Fruit fly (Drosophila melanogaster): Measurements from ENCODE around the gene chico.
A peak's percentile ranks its signal among the peaks of the same experiment; 100 is the strongest.

The chico gene

DNA sequence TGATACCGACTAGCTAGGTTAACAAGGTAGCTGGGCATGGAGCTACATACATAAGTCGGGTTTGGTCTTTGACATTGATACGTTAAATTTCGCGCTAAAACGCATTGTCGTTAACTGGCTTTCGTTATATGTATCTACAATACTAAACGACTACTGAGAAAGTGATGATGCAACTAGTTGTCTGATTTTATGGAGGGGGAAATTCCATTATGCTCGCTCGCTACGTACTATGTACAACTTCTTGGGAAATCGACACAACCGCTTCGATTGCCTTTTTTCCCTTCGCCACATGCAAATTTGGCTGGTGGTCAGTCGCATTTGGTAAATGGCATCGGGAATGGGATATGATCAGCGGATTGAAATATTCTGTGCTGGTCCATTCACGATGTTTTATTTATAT lies 26.9 kb downstream of the chico start:
- no peak for TF ChIP-seq Snoo (tag; optimal IDR thresholded peaks at IDR 0.05)
- no peak for TF ChIP-seq CG8301 (tag; optimal IDR thresholded peaks at IDR 0.05)
- no peak for TF ChIP-seq CG8159 (tag; optimal IDR thresholded peaks at IDR 0.05)
- no peak for TF ChIP-seq CG34367 (tag; optimal IDR thresholded peaks at IDR 0.05)
- no peak for TF ChIP-seq CG32121 (GFP tag; IDR thresholded peaks at IDR 0.05)
- no peak for TF ChIP-seq CG15710 (tag; optimal IDR thresholded peaks at IDR 0.05)
- TF ChIP-seq fd96Ca (GFP tag; IDR thresholded peaks at IDR 0.05), result no peak
- no peak for TF ChIP-seq CG14655 (GFP tag; optimal IDR thresholded peaks at IDR 0.05)
- TF ChIP-seq CG10348 (GFP tag; IDR thresholded peaks at IDR 0.05), result no peak

DNA sequence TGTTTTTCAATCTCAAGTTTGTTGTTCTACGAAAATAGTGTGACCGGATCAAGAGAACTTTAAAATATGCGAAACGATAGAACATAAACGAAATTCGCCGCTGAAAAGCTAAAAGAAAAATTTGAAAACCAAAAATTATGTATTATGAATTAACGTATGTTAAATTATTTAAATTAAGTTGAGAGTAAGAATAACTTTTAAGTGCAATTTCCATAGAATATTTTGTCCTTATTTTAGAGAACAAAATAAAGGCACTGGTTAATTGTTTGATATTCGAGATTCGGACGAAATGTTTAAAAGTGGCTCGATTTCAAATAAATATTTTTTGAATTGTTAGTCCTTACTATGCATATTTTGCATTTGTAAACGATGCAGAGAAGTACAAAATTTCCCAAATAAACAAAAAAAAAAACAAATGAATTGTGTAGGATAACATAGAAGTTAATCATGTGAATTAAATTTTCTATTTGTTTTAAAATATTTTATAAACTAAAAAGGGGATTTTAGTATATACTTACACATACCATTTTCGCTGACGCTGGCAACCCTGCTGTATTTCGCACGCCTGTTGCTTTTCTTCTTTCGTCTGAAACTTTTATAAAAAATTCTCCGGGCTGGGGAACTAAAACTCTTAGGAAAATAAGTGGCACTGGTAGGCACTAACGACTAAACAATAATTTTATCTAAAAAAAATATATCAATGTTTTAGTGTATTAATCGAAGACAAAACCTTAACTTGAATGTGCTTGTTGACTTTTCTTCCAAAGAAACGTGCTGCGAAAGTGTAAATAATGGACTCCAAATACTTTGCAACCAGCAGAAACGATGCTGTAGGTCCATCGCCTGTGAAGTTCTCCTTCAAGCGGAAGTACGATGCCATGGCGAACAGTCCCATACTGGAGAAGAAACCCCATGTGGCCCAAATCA lies 36.0 kb downstream of the chico start, which contains the start of the genes CG5727 and ath:
CG5727 (minus strand) TSS at position 51 of the 927 bp plus-strand sequence.
ath (plus strand) TSS at position 513 of the 927 bp plus-strand sequence.
- TF ChIP-seq CG17806 (tag; optimal IDR thresholded peaks at IDR 0.05), result peak; percentile 10
- TF ChIP-seq Snoo (tag; optimal IDR thresholded peaks at IDR 0.05), result no peak

DNA sequence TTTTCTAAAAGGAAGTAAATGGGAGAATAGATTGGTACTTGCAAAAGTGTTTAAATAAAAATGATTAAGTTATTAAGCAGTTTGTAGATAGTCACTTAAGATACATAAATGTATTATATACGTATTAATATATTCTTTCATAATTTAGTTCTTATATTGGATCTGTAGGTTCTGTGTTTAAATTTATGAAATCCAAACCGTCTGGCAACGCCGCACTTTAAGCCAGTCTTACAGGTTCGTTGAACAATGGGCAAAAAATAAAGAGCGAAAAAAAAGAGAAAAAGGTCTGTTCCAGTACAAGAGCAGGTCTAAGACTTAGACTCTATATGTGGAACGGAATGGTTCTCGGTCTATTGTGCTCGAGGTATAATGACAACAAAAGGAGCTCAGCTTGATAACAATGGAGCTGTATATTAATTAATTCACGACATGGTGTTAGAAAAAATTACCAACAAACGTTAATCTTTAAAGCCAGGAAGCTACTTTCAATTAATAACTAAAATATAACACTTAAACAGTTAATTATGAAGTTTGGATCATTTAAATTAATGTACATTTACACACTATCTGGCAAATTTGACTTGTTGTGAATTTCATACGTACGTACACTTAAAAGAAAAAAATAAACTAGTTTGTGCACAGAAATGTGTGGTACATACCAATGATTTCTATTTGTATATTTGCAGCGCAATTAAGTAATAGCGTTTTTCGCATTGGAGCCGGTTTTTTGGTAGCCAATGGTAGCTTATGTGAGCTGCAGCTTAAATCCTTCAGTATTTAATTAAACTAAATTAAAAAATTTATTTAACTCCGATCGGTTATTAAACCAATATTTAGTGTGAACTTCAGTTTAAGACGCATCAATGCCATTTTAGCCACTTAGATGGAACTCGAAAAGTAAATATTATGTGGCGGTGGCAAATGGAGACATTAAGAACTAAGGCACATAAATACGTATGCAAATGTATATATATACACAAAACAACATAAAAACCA lies 37.8 kb downstream of the chico start, which contains the start of gene CG5731:
CG5731 (minus strand) TSS at position 946 of the 996 bp plus-strand sequence.
- TF ChIP-seq EcR (GFP tag; optimal IDR thresholded peaks at IDR 0.05) (peak; percentile 64), rn (GFP tag; IDR thresholded peaks at IDR 0.05) (no peak), CG32121 (GFP tag; IDR thresholded peaks at IDR 0.05) (0 out of 2 replicates have a peak, but pooled peaks have one; percentile 16), D1 (tag; optimal IDR thresholded peaks at IDR 0.05) (no peak), CG12605 (GFP tag; IDR thresholded peaks at IDR 0.05) (0 out of 2 replicates have a peak, but pooled peaks have one; percentile 21)

DNA sequence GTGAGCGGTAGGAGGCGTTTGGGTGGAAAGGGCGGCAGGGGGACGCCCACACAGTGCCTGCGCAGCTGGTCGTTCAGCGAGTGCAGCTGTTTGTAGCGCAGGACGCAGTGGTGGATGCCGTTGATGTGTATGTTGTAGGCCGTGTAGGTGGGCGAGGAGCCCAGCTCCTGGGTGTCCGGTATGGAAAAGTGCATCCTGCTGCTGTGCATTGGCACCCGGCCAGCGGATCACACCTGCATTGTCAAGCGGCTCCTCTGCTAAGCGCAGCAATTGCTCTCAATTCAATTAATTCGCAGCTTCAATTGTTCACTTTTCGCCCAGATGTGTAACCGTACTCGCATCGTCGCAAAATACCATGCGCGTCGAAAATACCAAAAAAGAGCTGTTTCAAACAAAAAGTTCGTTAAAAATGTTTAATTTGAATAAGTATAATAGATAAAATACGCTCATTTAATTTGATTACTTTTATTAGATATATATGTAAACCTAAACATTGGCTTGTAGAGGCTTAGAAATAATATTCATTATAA lies 40.2 kb downstream of the chico start, which contains the start of gene Snx17:
Snx17 (minus strand) TSS at position 329 of the 530 bp plus-strand sequence.
- TF ChIP-seq Pif1B (GFP tag; optimal IDR thresholded peaks at IDR 0.05) (no peak), CG8301 (tag; optimal IDR thresholded peaks at IDR 0.05) (no peak), gl (tag; optimal IDR thresholded peaks at IDR 0.05) (no peak), CG34367 (tag; optimal IDR thresholded peaks at IDR 0.05) (no peak), CG12605 (GFP tag; IDR thresholded peaks at IDR 0.05) (no peak), CG8159 (tag; optimal IDR thresholded peaks at IDR 0.05) (no peak)

DNA sequence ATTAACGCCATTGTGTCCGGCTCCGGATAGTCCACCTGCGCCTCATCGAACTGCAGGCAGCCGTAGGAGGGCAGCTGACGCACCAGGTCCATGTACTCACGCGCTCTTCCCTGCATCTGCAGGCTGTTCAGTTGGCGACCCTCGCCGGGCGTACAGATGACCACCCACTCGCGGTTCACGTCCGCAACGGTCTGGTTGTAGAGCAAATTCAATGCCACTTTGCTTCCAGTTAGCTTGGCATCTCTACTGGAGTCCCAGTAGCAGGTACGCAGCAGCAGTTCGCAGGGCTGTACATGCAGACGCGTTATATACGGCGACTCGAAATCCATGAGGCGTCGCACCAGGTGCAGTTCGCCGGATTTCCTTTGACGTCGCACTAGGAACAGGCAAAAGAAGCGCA lies 40.9 kb downstream of the chico start:
- TF ChIP-seq CG8301 (tag; optimal IDR thresholded peaks at IDR 0.05), result no peak
- TF ChIP-seq CG13204 (GFP tag; optimal IDR thresholded peaks at IDR 0.05), result no peak

DNA sequence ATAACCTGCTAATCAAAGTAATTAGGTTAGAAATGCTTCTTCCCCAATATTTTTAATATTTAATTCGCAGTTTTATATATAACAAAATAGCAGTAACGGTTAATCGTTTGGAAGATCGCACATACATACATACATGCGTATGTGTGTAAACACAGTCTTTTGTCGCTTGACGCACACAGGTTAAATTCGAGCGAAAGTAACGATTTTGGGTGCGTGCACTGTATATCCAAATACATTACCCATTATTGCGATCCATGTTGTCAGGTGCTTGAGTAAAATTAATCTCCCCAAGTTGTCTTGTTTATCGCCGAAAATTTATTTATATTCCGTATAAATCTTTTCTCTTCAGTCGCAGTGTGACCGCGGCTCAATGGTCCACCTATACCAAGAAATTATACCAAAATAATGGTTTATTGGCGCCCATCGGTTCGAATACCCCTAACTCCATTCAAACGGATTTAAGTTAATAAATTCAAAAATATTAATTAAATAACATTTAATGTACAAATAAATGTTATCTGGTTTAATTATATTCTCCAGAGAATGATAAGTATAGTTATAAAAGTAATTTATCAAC lies 42.9 kb downstream of the chico start, which contains the start of gene CG34159:
CG34159 (minus strand) TSS at position 385 of the 577 bp plus-strand sequence.
- TF ChIP-seq CG15710 (tag; optimal IDR thresholded peaks at IDR 0.05), result no peak
- no peak for TF ChIP-seq Snoo (tag; optimal IDR thresholded peaks at IDR 0.05)
- TF ChIP-seq EcR (GFP tag; optimal IDR thresholded peaks at IDR 0.05), result no peak
- no peak for TF ChIP-seq Pif1A (GFP tag; optimal IDR thresholded peaks at IDR 0.05)
- no peak for TF ChIP-seq Pif1B (GFP tag; optimal IDR thresholded peaks at IDR 0.05)
- no peak for TF ChIP-seq CG9948 (tag; optimal IDR thresholded peaks at IDR 0.05)
- no peak for TF ChIP-seq rn (GFP tag; IDR thresholded peaks at IDR 0.05)
- no peak for TF ChIP-seq CG13204 (GFP tag; optimal IDR thresholded peaks at IDR 0.05)
- no peak for TF ChIP-seq CG4496 (GFP tag; IDR thresholded peaks at IDR 0.05)
- TF ChIP-seq Ets98B (GFP tag; IDR thresholded peaks at IDR 0.05), result no peak
- TF ChIP-seq CG17806 (tag; optimal IDR thresholded peaks at IDR 0.05), result no peak
- no peak for TF ChIP-seq D1 (tag; optimal IDR thresholded peaks at IDR 0.05)
- no peak for TF ChIP-seq CG12605 (GFP tag; IDR thresholded peaks at IDR 0.05)
- TF ChIP-seq fd96Ca (GFP tag; IDR thresholded peaks at IDR 0.05), result no peak
- no peak for TF ChIP-seq CG32121 (GFP tag; IDR thresholded peaks at IDR 0.05)
- no peak for TF ChIP-seq gl (tag; optimal IDR thresholded peaks at IDR 0.05)

Data from whole organism, pupa.